Worm (Caenorhabditis elegans): ENCODE results near the gene C03B1.13.

DNA sequence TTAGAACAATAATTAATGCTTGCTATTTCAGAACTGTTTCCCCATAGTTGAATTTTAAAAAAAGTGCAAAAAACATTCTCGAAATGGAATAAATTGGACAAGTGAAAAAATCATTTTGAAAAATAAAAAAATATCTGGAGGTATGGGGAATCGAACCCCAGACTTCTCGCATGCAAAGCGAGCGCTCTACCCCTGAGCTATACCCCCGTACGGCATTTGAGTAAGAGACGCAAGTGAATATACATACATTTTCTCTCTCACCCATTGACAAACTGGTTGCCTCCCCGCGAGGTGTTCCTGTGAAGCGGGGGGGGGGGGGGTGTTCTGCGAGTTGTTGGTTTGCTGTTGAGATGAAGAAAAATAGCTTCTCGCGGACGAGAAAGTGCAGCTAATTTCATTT, 45.7 kb downstream of the C03B1.13 start:
- peak; percentile 1 for TF ChIP-seq elt-2 (tag; optimal IDR thresholded peaks at IDR 0.05)
- no peak for TF ChIP-seq lin-39 (tag; optimal IDR thresholded peaks at IDR 0.05)
- no peak for TF ChIP-seq unc-86 (tag; optimal IDR thresholded peaks at IDR 0.05)
- TF ChIP-seq tbx-2 (tag; optimal IDR thresholded peaks at IDR 0.05) = peak; percentile 33
- TF ChIP-seq efl-1 (optimal IDR thresholded peaks at IDR 0.05) = peak; percentile 2 to 9
- no peak for TF ChIP-seq efl-1 (GFP tag; optimal IDR thresholded peaks at IDR 0.05 in 1 of 2)
- TF ChIP-seq mdl-1 (tag; optimal IDR thresholded peaks at IDR 0.05) = peak in 1 of 2 experiments; percentile 43

Measured in whole organism, L1 larva.